ENCODE assay signal across 2 fruit fly cellular contexts in the genomic region with DNA sequence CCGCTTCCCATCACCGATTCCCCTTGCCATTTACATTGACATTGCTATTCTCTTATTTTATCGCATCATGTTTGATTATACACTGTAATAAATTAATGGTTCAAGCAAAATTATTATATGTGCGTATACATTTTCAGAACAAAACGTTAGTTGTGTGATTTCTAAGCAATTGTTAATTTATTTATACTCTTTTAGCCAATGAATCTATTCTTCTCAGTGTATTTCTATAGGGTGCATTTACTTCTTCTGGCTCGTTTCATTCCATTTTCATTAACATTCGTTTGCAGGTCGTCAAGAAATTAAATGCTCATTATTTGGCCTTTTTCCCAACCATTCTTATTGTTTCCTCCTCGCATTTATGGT.
A peak's percentile ranks its signal among the peaks of the same experiment; 100 is the strongest.
TF ChIP-seq lines count a peak whose summit lies in the region.

No protein-coding gene starts in this region.

TF ChIP-seq in whole organism, embryonic, 481 proteins besides CTCF, POLR2A, EP300 and RAD21 (continued from another document and continues in another):
- TF ChIP-seq en (GFP tag; optimal IDR thresholded peaks at IDR 0.05; lab: Kevin White, UChicago) = peak; percentile 1
- peak; percentile 80 for TF ChIP-seq fd96Cb (tag; optimal IDR thresholded peaks at IDR 0.05; lab: Kevin White, UChicago)
- no peak for TF ChIP-seq gsb (GFP tag; IDR thresholded peaks at IDR 0.05; lab: Robert Waterston, UW)
- no peak for TF ChIP-seq CG6854 (GFP tag; optimal IDR thresholded peaks at IDR 0.05; lab: Kevin White, UChicago)
- peak; percentile 46 for TF ChIP-seq ind (GFP tag; optimal IDR thresholded peaks at IDR 0.05; lab: Kevin White, UChicago)
- peak; percentile 24; the same call in 1 of the 2 replicates for TF ChIP-seq CG9932 (GFP tag; IDR thresholded peaks at IDR 0.05; lab: Robert Waterston, UW)
- TF ChIP-seq CG6689 (GFP tag; IDR thresholded peaks at IDR 0.05; lab: Robert Waterston, UW) = peak; percentile 74
- TF ChIP-seq CG4360 (GFP tag; IDR thresholded peaks at IDR 0.05; lab: Robert Waterston, UW) = 0 out of 2 replicates have a peak, but pooled peaks have one; percentile 34
- TF ChIP-seq Usf (GFP tag; optimal IDR thresholded peaks at IDR 0.05; lab: Kevin White, UChicago) = peak; percentile 20
- peak in 1 of 2 experiments; percentile 35 for TF ChIP-seq Eip74EF (GFP tag; optimal IDR thresholded peaks at IDR 0.05; lab: Kevin White, UChicago)
- TF ChIP-seq ttk (GFP tag; IDR thresholded peaks at IDR 0.05; lab: Robert Waterston, UW) = peak; percentile 42; the same call in 1 of the 2 replicates
- peak; percentile 77 for TF ChIP-seq Ptx1 (GFP tag; IDR thresholded peaks at IDR 0.05; lab: Robert Waterston, UW)
- TF ChIP-seq Dfd (GFP tag; optimal IDR thresholded peaks at IDR 0.05; lab: Kevin White, UChicago) = no peak
- TF ChIP-seq tll (GFP tag; optimal IDR thresholded peaks at IDR 0.05; lab: Kevin White, UChicago) = no peak
- peak; percentile 45; the same call in 1 of the 2 replicates for TF ChIP-seq Awh (GFP tag; IDR thresholded peaks at IDR 0.05; lab: Robert Waterston, UW)
- TF ChIP-seq CG30431 (GFP tag; optimal IDR thresholded peaks at IDR 0.05; lab: Kevin White, UChicago) = peak; percentile 30
- TF ChIP-seq Atf3 (GFP tag; optimal IDR thresholded peaks at IDR 0.05; lab: Kevin White, UChicago) = peak; percentile 44
- TF ChIP-seq nerfin-2 (GFP tag; IDR thresholded peaks at IDR 0.05; lab: Robert Waterston, UW; ENCODE audit: partially characterized antibody) = no peak
- no peak for TF ChIP-seq CG7745 (tag; optimal IDR thresholded peaks at IDR 0.05; lab: Kevin White, UChicago)
- TF ChIP-seq TFAM (GFP tag; optimal IDR thresholded peaks at IDR 0.05; lab: Kevin White, UChicago) = peak; percentile 32
- TF ChIP-seq CG17186 (GFP tag; optimal IDR thresholded peaks at IDR 0.05; lab: Kevin White, UChicago) = peak; percentile 0
- TF ChIP-seq wor (GFP tag; IDR thresholded peaks at IDR 0.05; lab: Robert Waterston, UW) = peak; percentile 35; the same call in 1 of the 2 replicates
- TF ChIP-seq salm (tag; optimal IDR thresholded peaks at IDR 0.05; lab: Kevin White, UChicago) = peak; percentile 14
- peak; percentile 27 for TF ChIP-seq CHES-1-like (GFP tag; optimal IDR thresholded peaks at IDR 0.05; lab: Kevin White, UChicago)
- TF ChIP-seq tgo (GFP tag; IDR thresholded peaks at IDR 0.05; lab: Robert Waterston, UW) = peak; percentile 67
- TF ChIP-seq Rfx (GFP tag; IDR thresholded peaks at IDR 0.05; lab: Robert Waterston, UW) = peak; percentile 57
- peak; percentile 2 for TF ChIP-seq schlank (tag; optimal IDR thresholded peaks at IDR 0.05; lab: Kevin White, UChicago)
- TF ChIP-seq grau (tag; optimal IDR thresholded peaks at IDR 0.05; lab: Kevin White, UChicago) = peak; percentile 66
- TF ChIP-seq chm (GFP tag; IDR thresholded peaks at IDR 0.05; lab: Robert Waterston, UW) = peak; percentile 60; the same call in 1 of the 2 replicates
- TF ChIP-seq CG11456 (GFP tag; IDR thresholded peaks at IDR 0.05; lab: Robert Waterston, UW) = no peak; the same call in 2 of the 3 replicates
- peak; percentile 51; the same call in 1 of the 2 replicates for TF ChIP-seq CG32767 (GFP tag; IDR thresholded peaks at IDR 0.05; lab: Robert Waterston, UW)
- TF ChIP-seq row (GFP tag; IDR thresholded peaks at IDR 0.05; lab: Robert Waterston, UW) = peak; percentile 63
- peak; percentile 32 for TF ChIP-seq Side (GFP tag; optimal IDR thresholded peaks at IDR 0.05; lab: Kevin White, UChicago)
- TF ChIP-seq fru (optimal IDR thresholded peaks at IDR 0.05; lab: Kevin White, UChicago) = no peak
- 0 out of 2 replicates have a peak, but pooled peaks have one; percentile 37 for TF ChIP-seq sens-2 (GFP tag; IDR thresholded peaks at IDR 0.05; lab: Robert Waterston, UW)
- TF ChIP-seq Bteb2 (GFP tag; optimal IDR thresholded peaks at IDR 0.05; lab: Kevin White, UChicago) = peak; percentile 2
- no peak for TF ChIP-seq CG34224 (GFP tag; IDR thresholded peaks at IDR 0.05; lab: Robert Waterston, UW; ENCODE audit: partially characterized antibody)
- TF ChIP-seq h (optimal IDR thresholded peaks at IDR 0.05; lab: Kevin White, UChicago) = no peak
- peak; percentile 71 for TF ChIP-seq CG14014 (GFP tag; IDR thresholded peaks at IDR 0.05; lab: Robert Waterston, UW)
- peak; percentile 29 for TF ChIP-seq shn (GFP tag; optimal IDR thresholded peaks at IDR 0.05; lab: Kevin White, UChicago)
- TF ChIP-seq CG17328 (GFP tag; IDR thresholded peaks at IDR 0.05; lab: Robert Waterston, UW) = peak; percentile 82
- no peak for TF ChIP-seq Dref (GFP tag; IDR thresholded peaks at IDR 0.05; lab: Robert Waterston, UW)
- TF ChIP-seq CG7372 (GFP tag; IDR thresholded peaks at IDR 0.05; lab: Robert Waterston, UW) = 0 out of 2 replicates have a peak, but pooled peaks have one; percentile 8
- no peak for TF ChIP-seq corto (GFP tag; optimal IDR thresholded peaks at IDR 0.05; lab: Kevin White, UChicago)
- TF ChIP-seq zf30C (GFP tag; optimal IDR thresholded peaks at IDR 0.05; lab: Kevin White, UChicago) = peak; percentile 66
- TF ChIP-seq Blimp-1 (GFP tag; optimal IDR thresholded peaks at IDR 0.05; lab: Kevin White, UChicago) = peak; percentile 77
- peak; percentile 36 for TF ChIP-seq fu2 (GFP tag; optimal IDR thresholded peaks at IDR 0.05; lab: Kevin White, UChicago)
- TF ChIP-seq CG8478 (optimal IDR thresholded peaks at IDR 0.05; lab: Kevin White, UChicago) = no peak
- no peak for TF ChIP-seq sd (tag; optimal IDR thresholded peaks at IDR 0.05; lab: Kevin White, UChicago)
- TF ChIP-seq Aef1 (GFP tag; IDR thresholded peaks at IDR 0.05; lab: Robert Waterston, UW) = peak; percentile 40; the same call in 2 of the 3 replicates
- TF ChIP-seq yki (optimal IDR thresholded peaks at IDR 0.05; lab: Kevin White, UChicago) = no peak
- TF ChIP-seq CG14860 (GFP tag; IDR thresholded peaks at IDR 0.05; lab: Robert Waterston, UW; ENCODE audit: partially characterized antibody) = no peak
- no peak for TF ChIP-seq eve (GFP tag; optimal IDR thresholded peaks at IDR 0.05; lab: Kevin White, UChicago)
- TF ChIP-seq CG8281 (tag; optimal IDR thresholded peaks at IDR 0.05; lab: Kevin White, UChicago) = peak; percentile 23
- TF ChIP-seq CG4854 (GFP tag; optimal IDR thresholded peaks at IDR 0.05; lab: Kevin White, UChicago) = peak; percentile 14
- TF ChIP-seq bcd (GFP tag; optimal IDR thresholded peaks at IDR 0.05; lab: Kevin White, UChicago) = peak; percentile 33
- TF ChIP-seq tup (GFP tag; optimal IDR thresholded peaks at IDR 0.05; lab: Kevin White, UChicago) = no peak
- TF ChIP-seq dmrt99B (tag; optimal IDR thresholded peaks at IDR 0.05; lab: Kevin White, UChicago) = peak; percentile 59
- TF ChIP-seq CrebB (tag; optimal IDR thresholded peaks at IDR 0.05; lab: Kevin White, UChicago) = peak; percentile 8
- TF ChIP-seq Med (GFP tag; lab: Kevin White, UChicago) = peak; percentile 81
- TF ChIP-seq dan (GFP tag; IDR thresholded peaks at IDR 0.05; lab: Robert Waterston, UW) = no peak
- peak; percentile 21; the same call in 1 of the 2 replicates for TF ChIP-seq MBD-R2 (GFP tag; IDR thresholded peaks at IDR 0.05; lab: Robert Waterston, UW)

TF ChIP-seq in whole organism, prepupa, 60 proteins besides CTCF, POLR2A, EP300 and RAD21 (continued from another document):
- TF ChIP-seq topi (GFP tag; optimal IDR thresholded peaks at IDR 0.05; lab: Kevin White, UChicago) (peak; percentile 2), CG8319 (GFP tag; optimal IDR thresholded peaks at IDR 0.05; lab: Kevin White, UChicago) (no peak), eg (GFP tag; IDR thresholded peaks at IDR 0.05; lab: Robert Waterston, UW) (peak; percentile 86), dac (GFP tag; optimal IDR thresholded peaks at IDR 0.05; lab: Kevin White, UChicago) (no peak), CG11762 (GFP tag; optimal IDR thresholded peaks at IDR 0.05; lab: Kevin White, UChicago; ENCODE audit: insufficient read depth) (peak; percentile 8), CG15336 (GFP tag; IDR thresholded peaks at IDR 0.05; lab: Robert Waterston, UW) (peak; percentile 72), salr (GFP tag; optimal IDR thresholded peaks at IDR 0.05; lab: Kevin White, UChicago) (peak in 1 of 2 experiments; percentile 6), CG8119 (GFP tag; IDR thresholded peaks at IDR 0.05; lab: Robert Waterston, UW) (peak; percentile 67), CG32006 (GFP tag; optimal IDR thresholded peaks at IDR 0.05; lab: Kevin White, UChicago) (peak; percentile 40), Sox14 (GFP tag; optimal IDR thresholded peaks at IDR 0.05; lab: Kevin White, UChicago) (peak; percentile 47), CG6276 (GFP tag; optimal IDR thresholded peaks at IDR 0.05; lab: Kevin White, UChicago) (peak; percentile 35), net (GFP tag; optimal IDR thresholded peaks at IDR 0.05; lab: Kevin White, UChicago) (peak; percentile 15), CG7368 (GFP tag; optimal IDR thresholded peaks at IDR 0.05; lab: Kevin White, UChicago) (peak; percentile 19), Hr39 (GFP tag; optimal IDR thresholded peaks at IDR 0.05; lab: Kevin White, UChicago) (peak; percentile 56), Smox (GFP tag; optimal IDR thresholded peaks at IDR 0.05; lab: Kevin White, UChicago) (peak; percentile 15), Gug (GFP tag; IDR thresholded peaks at IDR 0.05; lab: Robert Waterston, UW) (peak; percentile 61), Ets96B (tag; optimal IDR thresholded peaks at IDR 0.05; lab: Kevin White, UChicago) (peak; percentile 65), pdm3 (GFP tag; optimal IDR thresholded peaks at IDR 0.05; lab: Kevin White, UChicago) (peak; percentile 55), Eip75B (GFP tag; optimal IDR thresholded peaks at IDR 0.05; lab: Kevin White, UChicago) (no peak), CG11294 (GFP tag; IDR thresholded peaks at IDR 0.05; lab: Robert Waterston, UW) (peak; percentile 37; the same call in 1 of the 2 replicates), CG3032 (tag; optimal IDR thresholded peaks at IDR 0.05; lab: Kevin White, UChicago) (peak; percentile 58), Eip93F (GFP tag; optimal IDR thresholded peaks at IDR 0.05; lab: Kevin White, UChicago) (no peak), CG34406 (GFP tag; optimal IDR thresholded peaks at IDR 0.05; lab: Kevin White, UChicago) (peak; percentile 29), CG11902 (GFP tag; optimal IDR thresholded peaks at IDR 0.05; lab: Kevin White, UChicago) (peak; percentile 15), dsx (GFP tag; optimal IDR thresholded peaks at IDR 0.05; lab: Kevin White, UChicago; ENCODE audit: poor library complexity, severe bottlenecking) (peak; percentile 24)
